Worm (Caenorhabditis elegans) whole organism, L2 larva: ENCODE measurements around the gene clec-266.

Experiments
- C34F6.9 ChIP-seq: fragments of 150-350 bp; optimal IDR thresholded peaks from 2 replicates; lab custom pipeline; 2014; ENCODE audit warnings: missing biosample characterization, missing genetic modification characterization
- crh-2 ChIP-seq: sonication (generic microtip); optimal IDR thresholded peaks from 2 replicates; lab custom pipeline; 2017; ENCODE audit warnings: missing biosample characterization, missing genetic modification characterization
- elt-1 ChIP-seq: fragments of 150-350 bp; optimal IDR thresholded peaks from 2 replicates; lab custom pipeline; 2014; ENCODE audit warnings: missing biosample characterization, missing genetic modification characterization
- lsy-2 ChIP-seq, 2 experiments: fragments of 150-350 bp in 1 of 2; sonication (generic microtip) in 1 of 2; optimal IDR thresholded peaks; 2 replicates each; lab custom pipeline; 2014 to 2017; ENCODE audit warnings: missing biosample characterization in 2 of 2, missing genetic modification characterization in 2 of 2
- mdl-1 ChIP-seq, 2 experiments: fragments of 150-350 bp in 1 of 2; sonication (generic microtip) in 1 of 2; optimal IDR thresholded peaks; 2 replicates each; lab custom pipeline; 2017; ENCODE audit warnings: missing biosample characterization in 2 of 2, missing genetic modification characterization in 2 of 2
- ztf-11 ChIP-seq: sonication (generic microtip); optimal IDR thresholded peaks from 2 replicates; lab custom pipeline; 2017; ENCODE audit warnings: missing biosample characterization, missing genetic modification characterization
- ztf-4 ChIP-seq: fragments of 150-350 bp; optimal IDR thresholded peaks from 2 replicates; lab custom pipeline; 2014; ENCODE audit warnings: missing biosample characterization, missing genetic modification characterization

- TF ChIP-seq crh-2 (peak; percentile 63), lsy-2 (tag; optimal IDR thresholded peaks at IDR 0.05; lab: Kevin White, UChicago) (peak; percentile 35 to 70), C34F6.9 (tag; lab: Kevin White, UChicago) (peak; percentile 29), ztf-4 (no peak), ztf-11 (tag; lab: Kevin White, UChicago) (no peak), mdl-1 (tag; optimal IDR thresholded peaks at IDR 0.05; lab: Kevin White, UChicago) (peak in 1 of 2 experiments; percentile 1), elt-1 (tag; lab: Kevin White, UChicago) (no peak)
Observed at ce11 chrX:6593178-6593786, 29.4 kb downstream of the clec-266 start.
